Fruit fly (Drosophila melanogaster): ENCODE results near the gene Mob2.

The Mob2 gene

DNA sequence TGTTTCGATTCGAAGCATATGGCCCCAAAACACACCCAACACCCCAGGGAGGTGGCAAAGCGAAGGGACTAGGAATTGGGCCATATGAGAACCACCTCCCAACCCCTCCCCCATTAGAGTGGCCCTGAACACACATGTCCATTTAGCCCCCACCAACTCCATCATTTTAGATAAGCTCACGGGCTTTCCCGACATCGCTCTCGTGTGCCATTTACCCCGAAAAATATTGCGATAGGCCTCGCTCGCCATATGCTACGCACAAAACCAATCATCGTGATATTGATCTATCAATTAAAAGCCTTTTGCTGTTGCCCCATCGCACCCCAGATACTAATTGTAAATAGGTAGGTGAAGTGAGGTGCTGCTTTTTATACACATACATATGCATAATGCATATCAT is 31.7 kb downstream of the Mob2 start (continued):
- TF ChIP-seq cwo (GFP tag; optimal IDR thresholded peaks at IDR 0.05) = peak; percentile 30
- TF ChIP-seq sim (GFP tag; IDR thresholded peaks at IDR 0.05) = 0 out of 2 replicates have a peak, but pooled peaks have one; percentile 8
- TF ChIP-seq Dip2 (GFP tag; IDR thresholded peaks at IDR 0.05) = no peak
- peak; percentile 62 for TF ChIP-seq CG12769 (tag; optimal IDR thresholded peaks at IDR 0.05)
- no peak for TF ChIP-seq esg (GFP tag; conservative IDR thresholded peaks at IDR 0.05)
- TF ChIP-seq lab (GFP tag; optimal IDR thresholded peaks at IDR 0.05) = peak; percentile 37
- TF ChIP-seq run (tag; optimal IDR thresholded peaks at IDR 0.05) = no peak
- peak; percentile 62 for TF ChIP-seq twi (tag; optimal IDR thresholded peaks at IDR 0.05)
- peak; percentile 72 for TF ChIP-seq sug (tag; optimal IDR thresholded peaks at IDR 0.05)
- TF ChIP-seq grn (GFP tag; optimal IDR thresholded peaks at IDR 0.05) = peak; percentile 90
- peak; percentile 41 for TF ChIP-seq Hey (tag; optimal IDR thresholded peaks at IDR 0.05)
- peak; percentile 40; the same call in 1 of the 2 replicates for TF ChIP-seq Lim3 (GFP tag; IDR thresholded peaks at IDR 0.05)
- TF ChIP-seq sob (GFP tag; IDR thresholded peaks at IDR 0.05) = 0 out of 2 replicates have a peak, but pooled peaks have one; percentile 15
- TF ChIP-seq CG34376 (GFP tag; optimal IDR thresholded peaks at IDR 0.05) = peak; percentile 9
- no peak for TF ChIP-seq kay (GFP tag; optimal IDR thresholded peaks at IDR 0.05)
- no peak for TF ChIP-seq croc (GFP tag; conservative IDR thresholded peaks at IDR 0.05)
- no peak for TF ChIP-seq CG2120 (GFP tag; optimal IDR thresholded peaks at IDR 0.05)

DNA sequence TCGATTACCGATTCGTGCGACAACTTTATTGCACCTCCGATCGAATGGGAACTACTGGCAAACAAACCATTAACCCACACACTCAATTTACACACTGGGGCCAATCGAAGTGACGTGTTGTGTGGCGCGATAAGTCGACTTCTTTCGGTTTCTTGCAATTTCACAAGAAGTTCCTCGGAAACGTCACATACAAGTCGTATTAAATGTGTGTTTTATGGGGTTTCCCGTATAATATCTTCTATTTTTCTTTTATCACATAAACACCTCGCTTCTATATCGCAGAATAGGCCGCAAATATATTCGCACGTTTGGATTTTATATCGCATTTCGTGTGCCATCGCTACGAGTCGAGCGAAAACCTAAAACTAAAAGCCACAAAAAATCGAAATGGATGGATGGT is 32.3 kb downstream of the Mob2 start:
- TF ChIP-seq CG11504 (tag; optimal IDR thresholded peaks at IDR 0.05) (no peak), Lim3 (GFP tag; IDR thresholded peaks at IDR 0.05) (no peak), sug (tag; optimal IDR thresholded peaks at IDR 0.05) (peak; percentile 1), pros (GFP tag; optimal IDR thresholded peaks at IDR 0.05) (no peak), exex (tag; optimal IDR thresholded peaks at IDR 0.05) (peak; percentile 43), zfh1 (GFP tag; IDR thresholded peaks at IDR 0.05) (no peak), fd64A (GFP tag; optimal IDR thresholded peaks at IDR 0.05) (no peak)

DNA sequence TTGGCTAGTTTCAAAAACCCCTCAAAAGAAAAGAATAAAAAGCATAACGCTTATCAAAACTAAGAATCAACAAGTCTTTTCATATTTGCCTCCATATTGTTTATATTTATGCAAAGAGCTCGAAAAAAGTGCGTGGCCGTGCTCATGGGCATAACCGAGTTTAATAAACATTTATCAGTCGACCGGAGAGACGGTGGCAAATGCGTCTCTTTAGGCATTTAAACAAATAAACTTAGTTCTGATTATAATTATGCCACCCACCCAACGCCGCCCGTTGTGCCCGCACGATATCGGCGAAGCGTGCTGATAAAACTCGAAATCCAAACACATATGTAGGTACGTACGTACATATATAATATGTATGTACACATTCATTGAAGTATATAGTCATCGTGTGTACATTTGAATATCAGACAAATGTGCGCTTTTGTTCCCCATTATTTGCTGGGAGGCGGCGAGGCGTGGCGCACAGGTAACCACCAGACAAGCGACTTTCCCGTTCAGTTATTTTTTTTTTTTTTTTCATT is 33.6 kb downstream of the Mob2 start:
- TF ChIP-seq BtbVII (GFP tag; optimal IDR thresholded peaks at IDR 0.05) (peak; percentile 66), CG34376 (GFP tag; optimal IDR thresholded peaks at IDR 0.05) (peak; percentile 40), CG4854 (GFP tag; optimal IDR thresholded peaks at IDR 0.05) (no peak), CG13424 (tag; optimal IDR thresholded peaks at IDR 0.05) (peak; percentile 14), CG3407 (GFP tag; optimal IDR thresholded peaks at IDR 0.05) (no peak), CG1233 (GFP tag; optimal IDR thresholded peaks at IDR 0.05) (no peak), mirr (GFP tag; optimal IDR thresholded peaks at IDR 0.05) (peak; percentile 94), croc (GFP tag; conservative IDR thresholded peaks at IDR 0.05) (no peak), CG8290 (GFP tag; optimal IDR thresholded peaks at IDR 0.05) (no peak), CG8290 (tag; optimal IDR thresholded peaks at IDR 0.05) (peak in 1 of 2 experiments; percentile 21), Dip2 (GFP tag; IDR thresholded peaks at IDR 0.05) (no peak), HHEX (GFP tag; optimal IDR thresholded peaks at IDR 0.05) (peak; percentile 27), Xbp1 (GFP tag; optimal IDR thresholded peaks at IDR 0.05) (no peak), CG10147 (GFP tag; optimal IDR thresholded peaks at IDR 0.05) (peak; percentile 8), PHDP (tag; optimal IDR thresholded peaks at IDR 0.05) (peak; percentile 47), lilli (GFP tag; optimal IDR thresholded peaks at IDR 0.05) (no peak), Nf-YC (tag; optimal IDR thresholded peaks at IDR 0.05) (peak; percentile 12), ATbp (GFP tag; optimal IDR thresholded peaks at IDR 0.05) (peak; percentile 61), Nf-YA (GFP tag; IDR thresholded peaks at IDR 0.05) (peak; percentile 16; the same call in 1 of the 2 replicates), Scr (GFP tag; IDR thresholded peaks at IDR 0.05; ENCODE audit: partially characterized antibody) (no peak), dati (GFP tag; IDR thresholded peaks at IDR 0.05) (no peak), Atf6 (GFP tag; IDR thresholded peaks at IDR 0.05) (peak; percentile 40; the same call in 1 of the 2 replicates), cwo (GFP tag; optimal IDR thresholded peaks at IDR 0.05) (peak; percentile 83), rib (GFP tag; IDR thresholded peaks at IDR 0.05) (no peak), CG17568 (GFP tag; optimal IDR thresholded peaks at IDR 0.05) (peak; percentile 1), CG6765 (GFP tag; optimal IDR thresholded peaks at IDR 0.05) (peak; percentile 51), CG15269 (tag; optimal IDR thresholded peaks at IDR 0.05) (peak; percentile 25), phol (tag; optimal IDR thresholded peaks at IDR 0.05) (no peak), pum (GFP tag; optimal IDR thresholded peaks at IDR 0.05) (no peak)

Data from whole organism, embryonic.